Fruit fly (Drosophila melanogaster) whole organism, adult: ENCODE measurements around the gene CG14837.

ENCODE experiments used
- CG11617 ChIP-seq: fragments of 200-800 bp; sonication (Bioruptor generic); optimal IDR thresholded peaks from 2 replicates; lab custom pipeline; 2017; ENCODE audit warnings: mild to moderate bottlenecking, missing biosample characterization, missing genetic modification reagents, missing genetic modification characterization
- CG12768 ChIP-seq: fragments of 200-800 bp; sonication (Bioruptor generic); optimal IDR thresholded peaks from 2 replicates; lab custom pipeline; 2017; ENCODE audit warnings: missing biosample characterization, missing genetic modification characterization, mild to moderate bottlenecking, moderate library complexity, missing genetic modification reagents
- CG14711 ChIP-seq: fragments of 200-800 bp; sonication (Bioruptor generic); optimal IDR thresholded peaks from 2 replicates; lab custom pipeline; 2018; ENCODE audit warnings: missing biosample characterization, mild to moderate bottlenecking, missing genetic modification characterization, moderate library complexity
- CG1620 ChIP-seq: fragments of 200-800 bp; sonication (Bioruptor generic); optimal IDR thresholded peaks from 2 replicates; lab custom pipeline; 2016; ENCODE audit warnings: missing biosample characterization, missing genetic modification characterization
- CG33017 ChIP-seq: fragments of 200-800 bp; sonication (Bioruptor generic); optimal IDR thresholded peaks from 2 replicates; lab custom pipeline; 2018; ENCODE audit warnings: missing biosample characterization, mild to moderate bottlenecking, missing genetic modification characterization, moderate library complexity
- CG5204 ChIP-seq: fragments of 200-800 bp; sonication (Bioruptor generic); optimal IDR thresholded peaks from 2 replicates; lab custom pipeline; 2016; ENCODE audit warnings: missing biosample characterization, missing genetic modification characterization
- CG7045 ChIP-seq: fragments of 200-800 bp; sonication (Bioruptor generic); optimal IDR thresholded peaks from 2 replicates; lab custom pipeline; 2017; ENCODE audit warnings: missing biosample characterization, mild to moderate bottlenecking, missing genetic modification characterization
- CG7101 ChIP-seq: fragments of 200-800 bp; sonication (Bioruptor generic); optimal IDR thresholded peaks from 2 replicates; lab custom pipeline; 2018; ENCODE audit warnings: missing biosample characterization, mild to moderate bottlenecking, missing genetic modification characterization, moderate library complexity
- Clk ChIP-seq: fragments of 200-800 bp; sonication (Bioruptor generic); optimal IDR thresholded peaks from 2 replicates; lab custom pipeline; 2017; ENCODE audit warnings: missing biosample characterization, missing genetic modification characterization
- Crg-1 ChIP-seq: fragments of 200-800 bp; sonication (Bioruptor generic); optimal IDR thresholded peaks from 2 replicates; lab custom pipeline; 2016; ENCODE audit warnings: missing biosample characterization, missing genetic modification characterization
- Hr96 ChIP-seq: fragments of 200-800 bp; sonication (Bioruptor generic); optimal IDR thresholded peaks from 2 replicates; lab custom pipeline; 2016; ENCODE audit warnings: missing biosample characterization, missing genetic modification characterization
- Mnt ChIP-seq: fragments of 200-800 bp; sonication (Bioruptor generic); optimal IDR thresholded peaks from 2 replicates; lab custom pipeline; 2016; ENCODE audit warnings: missing biosample characterization, mild to moderate bottlenecking, missing genetic modification characterization
- bab1 ChIP-seq: fragments of 200-800 bp; sonication (Bioruptor generic); optimal IDR thresholded peaks from 3 replicates; lab custom pipeline; 2019; ENCODE audit warnings: missing biosample characterization, mild to moderate bottlenecking, missing genetic modification characterization, moderate library complexity
- cic ChIP-seq: fragments of 200-800 bp; sonication (Bioruptor generic); optimal IDR thresholded peaks from 2 replicates; lab custom pipeline; 2017; ENCODE audit warnings: missing biosample characterization, mild to moderate bottlenecking, missing genetic modification characterization, moderate library complexity
- cnc ChIP-seq, 2 experiments: fragments of >200 bp; optimal IDR thresholded peaks; 2 replicates each; lab custom pipeline; 2017
- kay ChIP-seq: fragments of 200-800 bp; sonication (Bioruptor generic); peaks from one replicate; lab custom pipeline; 2016; ENCODE audit warnings: missing biosample characterization, missing genetic modification characterization, borderline replicate concordance
- ovo ChIP-seq: fragments of 200-800 bp; sonication (Bioruptor generic); optimal IDR thresholded peaks from 2 replicates; lab custom pipeline; 2016; ENCODE audit warnings: missing biosample characterization, missing genetic modification characterization
- pad ChIP-seq: fragments of 200-800 bp; sonication (Bioruptor generic); optimal IDR thresholded peaks from 3 replicates; lab custom pipeline; 2017; ENCODE audit warnings: missing biosample characterization, missing genetic modification characterization, mild to moderate bottlenecking, moderate library complexity, missing genetic modification reagents
- tj ChIP-seq: fragments of 200-800 bp; sonication (Bioruptor generic); optimal IDR thresholded peaks from 3 replicates; lab custom pipeline; 2017; ENCODE audit warnings: missing biosample characterization, mild to moderate bottlenecking, missing genetic modification characterization, moderate library complexity
- toe ChIP-seq: fragments of 200-800 bp; sonication (Bioruptor generic); optimal IDR thresholded peaks from 2 replicates; lab custom pipeline; 2016; ENCODE audit warnings: missing biosample characterization, missing genetic modification characterization

CG14837 gene

DNA sequence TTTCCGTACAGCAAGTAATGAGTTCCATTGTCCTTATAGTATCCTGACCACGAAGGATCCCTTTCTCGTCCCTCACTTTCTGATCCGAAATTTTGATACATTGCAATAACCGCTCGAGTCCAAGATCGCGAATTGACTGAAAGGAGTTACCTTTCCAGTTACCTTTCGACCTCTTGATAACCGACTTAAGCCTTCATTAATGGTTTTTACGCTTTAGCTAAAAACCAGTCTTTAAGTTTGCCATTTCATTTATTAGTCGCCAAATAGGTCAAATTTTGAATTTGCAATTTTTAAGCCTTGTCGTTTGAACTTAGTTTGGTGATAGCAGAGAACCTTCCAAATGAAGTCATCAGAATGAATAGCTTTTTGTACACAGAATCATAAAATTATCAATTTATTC lies 17.5 kb downstream of the CG14837 start, which contains the start of gene CG32376:
TSS of gene CG32376 (minus strand) at position 101 of the 400 bp plus-strand sequence.
- TF ChIP-seq cic (GFP tag; lab: Kevin White, UChicago), result no peak
- TF ChIP-seq Hr96 (GFP tag; lab: Kevin White, UChicago), result no peak

DNA sequence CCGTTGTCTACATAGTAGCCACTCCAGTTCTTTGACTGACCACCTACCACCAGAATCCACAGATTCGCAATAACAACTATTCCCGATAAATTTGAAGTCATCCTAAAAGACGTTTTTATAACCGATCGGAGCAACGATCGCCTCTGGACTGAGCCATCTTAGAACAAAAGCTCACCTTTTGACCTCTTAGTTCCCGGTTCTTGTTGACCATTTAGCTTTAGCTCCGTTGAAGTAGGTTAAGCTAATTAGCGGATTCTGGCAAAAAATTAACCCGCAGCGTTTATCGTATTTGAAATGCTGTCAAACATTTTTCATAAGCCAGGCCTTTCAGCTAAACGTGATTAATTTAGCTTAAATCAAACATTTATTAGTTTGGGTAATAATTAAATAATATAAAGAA lies 18.8 kb downstream of the CG14837 start, which contains the start of gene CG32374:
TSS of gene CG32374 (minus strand) at position 101 of the 400 bp plus-strand sequence.
- TF ChIP-seq kay (GFP tag; lab: Kevin White, UChicago), result no peak
- no peak for TF ChIP-seq tj
- no peak for TF ChIP-seq CG1620 (GFP tag; lab: Kevin White, UChicago)
- TF ChIP-seq CG7045 (GFP tag; lab: Kevin White, UChicago), result no peak
- no peak for TF ChIP-seq CG7101 (tag; lab: Kevin White, UChicago)
- no peak for TF ChIP-seq CG33017
- TF ChIP-seq CG5204 (GFP tag; lab: Kevin White, UChicago), result no peak
- TF ChIP-seq Hr96 (GFP tag; lab: Kevin White, UChicago), result no peak
- TF ChIP-seq CG12768 (GFP tag; lab: Kevin White, UChicago), result no peak
- TF ChIP-seq Mnt (GFP tag; lab: Kevin White, UChicago), result no peak
- no peak for TF ChIP-seq toe
- TF ChIP-seq bab1 (GFP tag; lab: Kevin White, UChicago), result no peak
- no peak for TF ChIP-seq CG11617 (GFP tag; lab: Kevin White, UChicago)

DNA sequence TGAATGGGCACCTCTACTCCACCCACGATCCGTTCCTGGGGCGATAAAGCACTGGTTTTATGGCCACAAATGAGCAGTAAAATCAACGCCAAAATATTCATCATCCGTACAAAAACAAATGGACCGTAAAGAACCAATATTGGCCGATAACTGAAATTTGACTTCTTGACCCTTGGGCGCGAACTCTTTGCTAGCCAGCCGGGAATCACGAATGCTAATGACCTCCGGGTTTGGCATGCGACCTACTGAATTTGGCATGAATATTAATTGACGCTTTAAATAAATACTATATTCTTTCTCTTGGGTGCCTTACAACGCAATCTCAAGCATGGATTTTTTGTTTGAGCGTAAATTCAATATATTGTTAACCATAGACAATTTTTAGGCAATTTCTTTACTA lies 20.1 kb downstream of the CG14837 start, which contains the start of gene CG16998:
TSS of gene CG16998 (minus strand) at position 101 of the 400 bp plus-strand sequence.
- TF ChIP-seq toe (no peak), CG1620 (GFP tag; lab: Kevin White, UChicago) (no peak), CG5204 (GFP tag; lab: Kevin White, UChicago) (no peak), Clk (no peak), cic (GFP tag; lab: Kevin White, UChicago) (no peak), kay (GFP tag; lab: Kevin White, UChicago) (no peak), cnc (optimal IDR thresholded peaks at IDR 0.05; lab: Kevin White, UChicago) (no peak), Crg-1 (GFP tag; lab: Kevin White, UChicago) (no peak), Mnt (GFP tag; lab: Kevin White, UChicago) (no peak)

DNA sequence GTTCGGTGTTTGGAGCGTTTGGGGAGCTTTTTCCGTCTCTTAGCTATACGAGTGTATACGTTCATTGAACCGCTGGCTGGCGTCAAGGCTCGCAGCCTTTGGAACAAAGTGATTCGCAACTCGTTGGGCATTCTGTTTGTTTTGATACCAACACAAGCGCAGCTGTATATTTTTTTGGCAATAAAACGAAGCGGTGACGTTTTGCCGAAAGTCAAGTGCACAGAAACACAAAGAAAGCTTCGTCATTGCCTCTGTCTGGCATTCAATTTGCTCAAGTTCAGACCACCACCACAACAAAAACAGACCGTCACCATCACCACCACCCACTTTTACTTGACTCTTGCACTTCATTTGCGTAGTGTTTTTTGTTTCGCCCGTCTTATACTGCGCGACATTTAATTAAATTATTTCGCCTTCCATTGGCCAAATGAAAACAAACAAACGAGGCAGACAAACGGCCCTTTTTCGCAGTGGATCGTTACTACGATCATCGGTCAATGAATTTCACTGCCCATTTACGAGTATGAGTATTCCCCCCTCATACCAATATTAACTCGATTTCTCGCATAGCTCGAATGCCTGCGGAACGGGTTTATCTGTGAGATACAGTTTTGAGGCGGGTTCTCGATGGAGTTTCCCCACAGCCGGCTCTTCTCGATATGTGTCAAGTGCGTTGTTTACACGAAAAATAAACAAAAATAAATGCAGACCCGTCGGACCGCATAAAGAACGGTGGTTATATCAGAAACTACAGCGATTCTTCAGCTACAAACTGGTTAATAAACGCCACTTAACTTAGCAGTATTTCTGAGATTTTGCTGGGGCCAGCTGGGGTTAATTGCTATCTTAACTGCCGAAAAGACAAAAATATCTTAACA lies 29.1 kb downstream of the CG14837 start:
- no peak for TF ChIP-seq bab1 (GFP tag; lab: Kevin White, UChicago)
- TF ChIP-seq cic (GFP tag; lab: Kevin White, UChicago), result peak; percentile 41

DNA sequence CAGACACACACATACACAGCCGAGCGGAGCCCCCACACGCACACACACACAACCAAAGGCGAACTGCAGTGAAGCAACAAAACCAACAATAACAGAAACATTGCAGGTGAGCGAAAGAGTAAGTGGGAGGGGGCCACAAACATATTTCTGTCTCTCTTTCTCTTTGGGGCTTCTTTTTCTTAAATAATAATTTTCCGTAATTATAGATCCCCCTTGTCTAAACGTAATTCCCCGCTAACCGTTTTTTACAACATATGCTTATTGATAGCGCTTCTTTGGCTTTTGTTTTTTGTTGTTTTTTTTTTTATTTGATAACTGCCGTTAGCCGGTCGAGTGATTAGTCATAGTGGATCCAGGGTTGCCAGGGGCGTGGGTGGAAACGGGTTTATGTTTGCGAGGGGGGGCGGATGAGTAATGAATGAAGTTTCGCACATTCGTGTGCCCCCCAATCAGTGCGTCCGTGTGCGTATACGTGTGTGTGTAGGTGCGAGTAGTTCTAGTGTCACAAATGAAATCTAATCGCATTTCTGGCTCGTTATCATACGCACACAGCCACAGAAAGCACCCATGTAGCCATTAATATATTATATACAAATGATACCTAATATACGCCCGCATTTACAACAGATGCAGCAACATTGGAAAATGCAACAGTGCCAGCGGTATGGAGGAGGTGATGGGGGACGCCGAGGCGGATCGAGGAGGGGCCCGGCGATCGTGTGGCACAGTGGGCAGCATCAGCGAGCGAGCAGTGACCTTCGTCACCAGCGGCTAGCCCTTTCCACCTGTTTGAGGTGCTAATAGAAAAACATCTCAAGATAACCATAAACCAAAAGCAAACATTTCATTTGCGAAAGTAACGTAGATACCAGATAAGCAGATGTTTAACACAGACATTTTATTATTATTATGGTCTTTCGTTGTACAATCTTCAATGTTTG lies 30.5 kb downstream of the CG14837 start:
- TF ChIP-seq bab1 (GFP tag; lab: Kevin White, UChicago) (no peak), CG14711 (tag; lab: Kevin White, UChicago) (peak; percentile 83), Crg-1 (GFP tag; lab: Kevin White, UChicago) (no peak), tj (peak; percentile 42), kay (GFP tag; lab: Kevin White, UChicago) (peak; percentile 99), CG33017 (no peak), Mnt (GFP tag; lab: Kevin White, UChicago) (no peak), CG5204 (GFP tag; lab: Kevin White, UChicago) (no peak), cnc (optimal IDR thresholded peaks at IDR 0.05; lab: Kevin White, UChicago) (no peak), Hr96 (GFP tag; lab: Kevin White, UChicago) (peak; percentile 19), cic (GFP tag; lab: Kevin White, UChicago) (peak; percentile 96), CG12768 (GFP tag; lab: Kevin White, UChicago) (peak; percentile 20), CG7045 (GFP tag; lab: Kevin White, UChicago) (no peak), Clk (peak; percentile 20), ovo (GFP tag; lab: Kevin White, UChicago) (peak; percentile 95), pad (peak; percentile 60)

DNA sequence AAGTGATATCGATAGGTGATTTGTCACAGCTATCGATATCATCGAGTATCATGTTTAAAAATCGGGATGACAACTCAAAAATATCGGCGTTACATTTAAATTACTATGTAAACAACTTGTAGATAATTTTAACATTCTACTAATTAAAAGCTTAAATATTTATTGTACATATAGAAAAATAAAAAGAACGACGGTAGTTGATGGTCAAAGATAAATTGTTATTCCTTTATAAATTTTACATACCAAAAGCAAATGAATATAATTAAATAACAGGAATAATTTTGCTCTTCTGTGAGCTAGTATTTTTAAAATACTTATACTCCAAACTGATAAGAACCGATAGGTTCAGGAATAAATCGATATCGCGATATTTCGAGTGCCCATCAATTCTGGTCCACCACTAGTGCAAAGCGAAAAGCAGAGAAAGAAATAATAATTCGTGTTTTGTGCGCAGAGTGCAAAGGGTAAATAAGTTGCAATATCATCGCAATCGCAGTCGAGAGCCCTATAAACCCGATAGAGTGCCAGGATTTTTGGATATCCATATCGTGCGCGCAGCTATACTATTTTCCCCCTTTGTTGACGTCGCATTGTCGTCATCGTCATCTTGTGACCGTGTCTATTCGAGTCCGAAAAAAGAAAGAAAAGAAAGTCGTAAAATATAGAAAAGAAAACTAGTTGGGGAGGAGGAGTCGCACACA lies 31.3 kb downstream of the CG14837 start, which contains the start of gene lqf:
TSS of gene lqf (plus strand) at position 401 of the 701 bp plus-strand sequence.
- TF ChIP-seq CG12768 (GFP tag; lab: Kevin White, UChicago) (peak; percentile 24), toe (peak; percentile 51), CG14711 (tag; lab: Kevin White, UChicago) (peak; percentile 45), pad (no peak), kay (GFP tag; lab: Kevin White, UChicago) (peak; percentile 68), CG7101 (tag; lab: Kevin White, UChicago) (peak; percentile 38), CG7045 (GFP tag; lab: Kevin White, UChicago) (no peak), Mnt (GFP tag; lab: Kevin White, UChicago) (no peak), bab1 (GFP tag; lab: Kevin White, UChicago) (no peak), ovo (GFP tag; lab: Kevin White, UChicago) (no peak), CG33017 (no peak), cnc (optimal IDR thresholded peaks at IDR 0.05; lab: Kevin White, UChicago) (peak in 1 of 2 experiments; percentile 66), CG11617 (GFP tag; lab: Kevin White, UChicago) (no peak), tj (no peak), CG5204 (GFP tag; lab: Kevin White, UChicago) (no peak), Hr96 (GFP tag; lab: Kevin White, UChicago) (peak; percentile 4), Crg-1 (GFP tag; lab: Kevin White, UChicago) (no peak), cic (GFP tag; lab: Kevin White, UChicago) (no peak), CG1620 (GFP tag; lab: Kevin White, UChicago) (no peak), Clk (no peak)
